Worm (Caenorhabditis elegans): ENCODE data around the gene ksr-1.

ce11 chrX:8326394-8326793 is 51.4 kb downstream of the ksr-1 start, which contains the start of gene R09F10.8:
- TF ChIP-seq skn-1 (tag; optimal IDR thresholded peaks at IDR 0.05) (no peak), unc-39 (tag; optimal IDR thresholded peaks at IDR 0.05) (no peak), nhr-28 (tag; optimal IDR thresholded peaks at IDR 0.05) (no peak), nfya-1 (tag; optimal IDR thresholded peaks at IDR 0.05; ENCODE audit: insufficient read depth) (no peak), zag-1 (tag; optimal IDR thresholded peaks at IDR 0.05) (no peak), ama-1 (optimal IDR thresholded peaks at IDR 0.05) (no peak)
